Worm (Caenorhabditis elegans): ENCODE results near the gene twk-9.

DNA sequence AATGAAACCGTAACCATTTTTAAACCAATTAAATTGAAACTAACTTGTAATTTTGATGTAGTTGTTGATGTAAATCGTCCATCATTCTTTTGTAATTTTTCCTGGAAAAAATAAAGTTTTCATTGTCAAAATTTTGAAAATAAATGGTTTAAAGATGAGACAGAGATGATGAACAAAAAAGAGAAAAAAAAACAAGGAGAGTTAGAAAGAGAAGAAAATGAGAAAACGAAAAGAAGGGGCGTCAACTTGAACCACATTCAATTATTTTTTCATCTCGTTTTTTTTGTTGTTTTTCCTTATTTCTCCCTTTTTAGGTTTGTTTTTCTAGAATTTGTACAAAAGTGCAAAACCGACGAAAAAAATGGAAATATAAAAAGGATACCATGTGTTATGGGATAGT, 17.4 kb upstream of the twk-9 start, which contains the start of gene nhr-34:
- TF ChIP-seq ztf-29 (GFP tag; IDR thresholded peaks at IDR 0.05) (no peak), med-1 (GFP tag; optimal IDR thresholded peaks at IDR 0.05; ENCODE audit: insufficient read depth) (no peak), cog-1 (tag; optimal IDR thresholded peaks at IDR 0.05) (no peak), ref-1 (GFP tag; conservative IDR thresholded peaks at IDR 0.05) (no peak), klf-2 (GFP tag; conservative IDR thresholded peaks at IDR 0.05) (no peak), tab-1 (GFP tag; IDR thresholded peaks at IDR 0.05) (no peak), flt-1 (GFP tag; IDR thresholded peaks at IDR 0.05) (no peak), ztf-23 (GFP tag; IDR thresholded peaks at IDR 0.05) (no peak), T22C8.4 (GFP tag; IDR thresholded peaks at IDR 0.05) (no peak)

All from whole organism, midembryonic.